Worm (Caenorhabditis elegans): ENCODE results near the gene F32D8.1.

- TF ChIP-seq lin-13 (tag; optimal IDR thresholded peaks at IDR 0.05) = no peak
- TF ChIP-seq pha-4 (tag; optimal IDR thresholded peaks at IDR 0.05) = no peak
- TF ChIP-seq M03D4.4 (tag; optimal IDR thresholded peaks at IDR 0.05) = no peak
- no peak for TF ChIP-seq ces-1 (GFP tag; optimal IDR thresholded peaks at IDR 0.05)
- no peak for TF ChIP-seq nhr-237 (tag; optimal IDR thresholded peaks at IDR 0.05)
- TF ChIP-seq elt-1 (tag; optimal IDR thresholded peaks at IDR 0.05; ENCODE audit: borderline replicate concordance, insufficient read depth) = no peak
Observed at ce11 chrV:10859775-10860174, 20.9 kb upstream of the F32D8.1 start.
